Worm (Caenorhabditis elegans): ENCODE data around the gene str-116.

Gene str-116

ce11 chrV:11314025-11314880 lies 47.5 kb downstream of the str-116 start (continued):
- peak; percentile 70 for TF ChIP-seq snpc-4 (tag; optimal IDR thresholded peaks at IDR 0.05)
- peak; percentile 31 for TF ChIP-seq unc-86 (tag; optimal IDR thresholded peaks at IDR 0.05)
- peak; percentile 62 to 81 for TF ChIP-seq lsy-2 (tag; optimal IDR thresholded peaks at IDR 0.05)
- TF ChIP-seq ztf-11 (tag; optimal IDR thresholded peaks at IDR 0.05) = peak in 1 of 2 experiments; percentile 80
- TF ChIP-seq nhr-90 (tag; optimal IDR thresholded peaks at IDR 0.05; ENCODE audit: poor library complexity) = peak; percentile 84
- peak in 1 of 2 experiments; percentile 85 for TF ChIP-seq mdl-1 (tag; optimal IDR thresholded peaks at IDR 0.05)
- peak; percentile 74 for TF ChIP-seq nhr-77 (tag; optimal IDR thresholded peaks at IDR 0.05)
- peak; percentile 32 for TF ChIP-seq lin-39 (tag; optimal IDR thresholded peaks at IDR 0.05)
- peak; percentile 75 to 86 (median 79) for TF ChIP-seq ceh-82 (tag; optimal IDR thresholded peaks at IDR 0.05)
- peak; percentile 56 for TF ChIP-seq unc-130 (tag; optimal IDR thresholded peaks at IDR 0.05)
- peak; percentile 52 for TF ChIP-seq sup-37 (GFP tag; optimal IDR thresholded peaks at IDR 0.05)
- peak; percentile 82 for TF ChIP-seq rnt-1 (tag; optimal IDR thresholded peaks at IDR 0.05)
- TF ChIP-seq mep-1 (tag; optimal IDR thresholded peaks at IDR 0.05) = peak; percentile 82
- TF ChIP-seq sox-4 (tag; optimal IDR thresholded peaks at IDR 0.05) = peak; percentile 16
- peak; percentile 66 for TF ChIP-seq elt-2 (tag; optimal IDR thresholded peaks at IDR 0.05)
- peak; percentile 83 for TF ChIP-seq nhr-20 (tag; optimal IDR thresholded peaks at IDR 0.05)
- peak; percentile 70 for TF ChIP-seq vab-15 (tag; optimal IDR thresholded peaks at IDR 0.05)

ce11 chrV:11316801-11317200 lies 50.0 kb downstream of the str-116 start, which contains the start of gene cutl-18:
TSS of gene cutl-18 (minus strand) at chrV:11316901.
- TF ChIP-seq mab-9 (GFP tag; IDR thresholded peaks at IDR 0.05) (no peak), tlp-1 (tag; optimal IDR thresholded peaks at IDR 0.05) (no peak), lin-39 (tag; optimal IDR thresholded peaks at IDR 0.05) (no peak), ceh-63 (GFP tag; optimal IDR thresholded peaks at IDR 0.05) (no peak)
